Fruit fly (Drosophila melanogaster) whole organism, embryonic: ENCODE results near the gene Dpm2.

Experiments used
- Abd-B ChIP-seq: fragments of 200-800 bp; sonication (Bioruptor generic); optimal IDR thresholded peaks from 2 replicates; lab custom pipeline; 2018; ENCODE audit warnings: missing biosample characterization, mild to moderate bottlenecking, missing genetic modification characterization, moderate library complexity
- Bgb ChIP-seq: fragments of 200-800 bp; sonication (Bioruptor generic); IDR thresholded peaks from 2 replicates; pipeline ENCODE4 v1.3.6; 2022; ENCODE audit warnings: missing biosample characterization, missing genetic modification characterization; ENCODE audit not compliant: partially characterized antibody
- CG10654 ChIP-seq: fragments of 200-800 bp; sonication (Bioruptor generic); optimal IDR thresholded peaks from 2 replicates; lab custom pipeline; 2016; ENCODE audit warnings: missing biosample characterization, missing genetic modification characterization
- CG11456 ChIP-seq: fragments of 200-800 bp; sonication (Bioruptor generic); IDR thresholded peaks from 3 replicates; pipeline ENCODE4 v1.3.6; 2022; ENCODE audit warnings: missing biosample characterization, missing genetic modification characterization
- CG13287 ChIP-seq: fragments of 200-800 bp; sonication (Bioruptor generic); IDR thresholded peaks from 2 replicates; pipeline ENCODE4 v1.3.6; 2022; ENCODE audit warnings: missing biosample characterization, missing genetic modification characterization; ENCODE audit not compliant: partially characterized antibody
- CG14860 ChIP-seq: fragments of 200-800 bp; sonication (Bioruptor generic); IDR thresholded peaks from 3 replicates; pipeline ENCODE4 v1.3.6; 2022; ENCODE audit warnings: missing biosample characterization, missing genetic modification characterization; ENCODE audit not compliant: partially characterized antibody
- CG17385 ChIP-seq: fragments of 200-800 bp; sonication (Bioruptor generic); optimal IDR thresholded peaks from 3 replicates; lab custom pipeline; 2018; ENCODE audit warnings: missing biosample characterization, mild to moderate bottlenecking, missing genetic modification characterization
- CG18599 ChIP-seq: fragments of 200-800 bp; sonication (Bioruptor generic); optimal IDR thresholded peaks from 3 replicates; lab custom pipeline; 2017; ENCODE audit warnings: missing biosample characterization, missing genetic modification characterization, mild to moderate bottlenecking, moderate library complexity, missing genetic modification reagents
- CG2120 ChIP-seq: fragments of 200-800 bp; sonication (Bioruptor generic); optimal IDR thresholded peaks from 3 replicates; lab custom pipeline; 2016; ENCODE audit warnings: missing biosample characterization, missing genetic modification characterization
- CG2712 ChIP-seq: fragments of 200-800 bp; optimal IDR thresholded peaks from 3 replicates; lab custom pipeline; 2019; ENCODE audit warnings: missing biosample characterization, mild to moderate bottlenecking, missing genetic modification characterization, moderate library complexity
- CG3163 ChIP-seq: fragments of 200-800 bp; sonication (Bioruptor generic); optimal IDR thresholded peaks from 3 replicates; lab custom pipeline; 2016; ENCODE audit warnings: missing biosample characterization, missing genetic modification characterization
- CG3407 ChIP-seq: fragments of 200-800 bp; sonication (Bioruptor generic); optimal IDR thresholded peaks from 2 replicates; lab custom pipeline; 2018; ENCODE audit warnings: missing biosample characterization, mild to moderate bottlenecking, missing genetic modification characterization
- CG34224 ChIP-seq: fragments of 200-800 bp; sonication (Bioruptor generic); IDR thresholded peaks from 3 replicates; pipeline ENCODE4 v1.3.6; 2022; ENCODE audit warnings: missing biosample characterization, missing genetic modification characterization; ENCODE audit not compliant: partially characterized antibody
- CG34376 ChIP-seq: fragments of 200-800 bp; sonication (Bioruptor generic); optimal IDR thresholded peaks from 2 replicates; lab custom pipeline; 2018; ENCODE audit warnings: missing biosample characterization, mild to moderate bottlenecking, missing genetic modification characterization
- CG3726 ChIP-seq: fragments of 200-800 bp; sonication (Bioruptor generic); IDR thresholded peaks from 3 replicates; pipeline ENCODE4, ENCODE4 v1.3.6; 2022; ENCODE audit warnings: missing biosample characterization, missing genetic modification characterization
- CG4282 ChIP-seq: fragments of 200-800 bp; sonication (Bioruptor generic); optimal IDR thresholded peaks from 2 replicates; lab custom pipeline; 2016; ENCODE audit warnings: missing biosample characterization, missing genetic modification characterization
- CG4360 ChIP-seq: fragments of 200-800 bp; sonication (Bioruptor generic); IDR thresholded peaks from 2 replicates; pipeline ENCODE4 v1.3.6; 2022; ENCODE audit warnings: missing biosample characterization, missing genetic modification characterization
- CG4820 ChIP-seq: fragments of 200-800 bp; sonication (Bioruptor generic); optimal IDR thresholded peaks from 3 replicates; lab custom pipeline; 2016; ENCODE audit warnings: missing biosample characterization, missing genetic modification characterization
- CG7556 ChIP-seq: fragments of 200-800 bp; sonication (Bioruptor generic); optimal IDR thresholded peaks from 2 replicates; lab custom pipeline; 2017; ENCODE audit warnings: missing biosample characterization, mild to moderate bottlenecking, missing genetic modification characterization
- CG8290 ChIP-seq, 3 experiments: fragments of 200-800 bp; sonication (Bioruptor generic); optimal IDR thresholded peaks; 2 replicates each; lab custom pipeline; 2016 to 2019; ENCODE audit warnings: missing biosample characterization in 3 of 3, missing genetic modification characterization in 3 of 3, mild to moderate bottlenecking in 2 of 3, moderate library complexity in 1 of 3
- CG9932 ChIP-seq: fragments of 200-800 bp; sonication (Bioruptor generic); IDR thresholded peaks from 2 replicates; pipeline ENCODE4 v1.3.6; 2022; ENCODE audit warnings: missing biosample characterization, missing genetic modification characterization
- CrebB ChIP-seq: fragments of 200-800 bp; sonication (Bioruptor generic); optimal IDR thresholded peaks from 3 replicates; lab custom pipeline; 2018; ENCODE audit warnings: missing biosample characterization, mild to moderate bottlenecking, missing genetic modification characterization
- Dbx ChIP-seq: fragments of 200-800 bp; sonication (Bioruptor generic); IDR thresholded peaks from 3 replicates; pipeline ENCODE4 v1.3.6; 2022; ENCODE audit warnings: missing biosample characterization, missing genetic modification characterization
- Dll ChIP-seq: fragments of 200-800 bp; sonication (Bioruptor generic); IDR thresholded peaks from 4 replicates; pipeline ENCODE4 v1.3.6; 2022; ENCODE audit warnings: missing biosample characterization, missing genetic modification characterization; ENCODE audit not compliant: partially characterized antibody
- HLH3B ChIP-seq: fragments of 200-800 bp; sonication (Bioruptor generic); IDR thresholded peaks from 2 replicates; pipeline ENCODE4 v1.3.6; 2022; ENCODE audit warnings: missing biosample characterization, missing genetic modification characterization
- HLHmδ ChIP-seq: fragments of 200-800 bp; sonication (Bioruptor generic); optimal IDR thresholded peaks from 2 replicates; lab custom pipeline; 2018; ENCODE audit warnings: missing biosample characterization, mild to moderate bottlenecking, missing genetic modification characterization, moderate library complexity
- Jarid2 ChIP-seq: fragments of 200-800 bp; sonication (Bioruptor generic); optimal IDR thresholded peaks from 3 replicates; lab custom pipeline; 2017; ENCODE audit warnings: mild to moderate bottlenecking, missing biosample characterization, missing genetic modification reagents, missing genetic modification characterization
- Mad ChIP-seq: fragments of 200-800 bp; sonication (Bioruptor generic); optimal IDR thresholded peaks from 2 replicates; lab custom pipeline; 2016; ENCODE audit warnings: missing biosample characterization, missing genetic modification characterization
- Mes4 ChIP-seq: fragments of 200-800 bp; sonication (Bioruptor generic); optimal IDR thresholded peaks from 2 replicates; lab custom pipeline; 2016; ENCODE audit warnings: missing biosample characterization, missing genetic modification characterization
- Stat92E ChIP-seq, 3 experiments: fragments of >200 bp in 2 of 3; fragments of 200-800 bp in 1 of 3; sonication (Bioruptor generic) in 1 of 3; optimal IDR thresholded peaks; 2 replicates each; lab custom pipeline; 2017 to 2019; ENCODE audit warnings: missing biosample characterization in 3 of 3, missing genetic modification characterization in 3 of 3, mild to moderate bottlenecking in 1 of 3, moderate library complexity in 1 of 3
- ap ChIP-seq: fragments of 200-800 bp; sonication (Bioruptor generic); IDR thresholded peaks from 2 replicates; pipeline ENCODE4 v1.3.6; 2022; ENCODE audit warnings: missing biosample characterization, missing genetic modification characterization
- bcd ChIP-seq: fragments of 200-800 bp; sonication (Bioruptor generic); optimal IDR thresholded peaks from 2 replicates; lab custom pipeline; 2017; ENCODE audit warnings: missing biosample characterization, mild to moderate bottlenecking, missing genetic modification characterization
- bsh ChIP-seq, 2 experiments: fragments of 200-800 bp; sonication (Bioruptor generic); optimal IDR thresholded peaks; 2 replicates each; lab custom pipeline; 2017 to 2018; ENCODE audit warnings: mild to moderate bottlenecking in 2 of 2, missing biosample characterization in 2 of 2, missing genetic modification characterization in 2 of 2, moderate library complexity in 1 of 2
- corto ChIP-seq: fragments of 200-800 bp; sonication (Bioruptor generic); optimal IDR thresholded peaks from 2 replicates; lab custom pipeline; 2016; ENCODE audit warnings: missing biosample characterization, mild to moderate bottlenecking, missing genetic modification characterization, moderate library complexity
- gsb ChIP-seq: fragments of 200-800 bp; sonication (Bioruptor generic); IDR thresholded peaks from 2 replicates; pipeline ENCODE4 v1.3.6; 2022; ENCODE audit warnings: missing biosample characterization, missing genetic modification characterization
- insv ChIP-seq, 2 experiments: fragments of 200-800 bp; sonication (Bioruptor generic); optimal IDR thresholded peaks; 3 replicates each; lab custom pipeline; 2016 to 2018; ENCODE audit warnings: missing biosample characterization in 2 of 2, missing genetic modification characterization in 2 of 2
- mirr ChIP-seq: fragments of 200-800 bp; sonication (Bioruptor generic); optimal IDR thresholded peaks from 3 replicates; lab custom pipeline; 2018; ENCODE audit warnings: missing biosample characterization, mild to moderate bottlenecking, missing genetic modification characterization
- nerfin-1 ChIP-seq: fragments of 200-800 bp; sonication (Bioruptor generic); optimal IDR thresholded peaks from 3 replicates; lab custom pipeline; 2019; ENCODE audit warnings: missing biosample characterization, mild to moderate bottlenecking, missing genetic modification characterization, moderate library complexity
- oc ChIP-seq: fragments of 200-800 bp; sonication (Bioruptor generic); optimal IDR thresholded peaks from 2 replicates; lab custom pipeline; 2018; ENCODE audit warnings: missing biosample characterization, mild to moderate bottlenecking, missing genetic modification characterization, moderate library complexity
- pum ChIP-seq: fragments of 200-800 bp; sonication (Bioruptor generic); optimal IDR thresholded peaks from 2 replicates; lab custom pipeline; 2016; ENCODE audit warnings: missing biosample characterization, missing genetic modification characterization
- pzg ChIP-seq: fragments of 200-800 bp; sonication (Bioruptor generic); optimal IDR thresholded peaks from 3 replicates; lab custom pipeline; 2018; ENCODE audit warnings: missing biosample characterization, mild to moderate bottlenecking, missing genetic modification characterization, moderate library complexity
- row ChIP-seq: fragments of 200-800 bp; sonication (Bioruptor generic); IDR thresholded peaks from 3 replicates; pipeline ENCODE4 v1.3.6; 2022; ENCODE audit warnings: missing biosample characterization, missing genetic modification characterization
- ssp ChIP-seq: fragments of 200-800 bp; sonication (Bioruptor generic); IDR thresholded peaks from 2 replicates; pipeline ENCODE4 v1.3.6; 2022; ENCODE audit warnings: missing biosample characterization, missing genetic modification characterization
- stc ChIP-seq: fragments of 200-800 bp; sonication (Bioruptor generic); IDR thresholded peaks from 2 replicates; pipeline ENCODE4 v1.3.6; 2022; ENCODE audit warnings: missing biosample characterization, missing genetic modification characterization
- tgo ChIP-seq: fragments of 200-800 bp; sonication (Bioruptor generic); IDR thresholded peaks from 3 replicates; pipeline ENCODE4 v1.3.6; 2022; ENCODE audit warnings: missing biosample characterization, missing genetic modification characterization
- vvl ChIP-seq: fragments of 200-800 bp; sonication (Bioruptor generic); IDR thresholded peaks from 2 replicates; pipeline ENCODE4 v1.3.6; 2022; ENCODE audit warnings: missing biosample characterization, missing genetic modification characterization
- zfh1 ChIP-seq: fragments of 200-800 bp; sonication (Bioruptor generic); IDR thresholded peaks from 3 replicates; pipeline ENCODE4 v1.3.6; 2022; ENCODE audit warnings: missing biosample characterization, missing genetic modification characterization

Gene Dpm2

dm6 chr3L:3336368-3337164 lies 17.2 kb downstream of the Dpm2 start, which contains the start of the genes Drsl6 and kst (continued):
- peak; percentile 59 for TF ChIP-seq CrebB (tag; lab: Kevin White, UChicago)
- TF ChIP-seq ssp (GFP tag; lab: Robert Waterston, UW) = no peak
- no peak; the same call in 2 of the 3 replicates for TF ChIP-seq CG14860 (GFP tag; lab: Robert Waterston, UW)
- TF ChIP-seq CG17385 (GFP tag; lab: Kevin White, UChicago) = peak; percentile 56
- peak; percentile 77 for TF ChIP-seq pzg (GFP tag; lab: Kevin White, UChicago)
- TF ChIP-seq Dll (GFP tag; lab: Robert Waterston, UW) = peak; percentile 30; the same call in 1 of the 4 replicates
- no peak for TF ChIP-seq ap (GFP tag; lab: Robert Waterston, UW)
- no peak for TF ChIP-seq CG4820
- TF ChIP-seq CG34224 (GFP tag; lab: Robert Waterston, UW) = peak; percentile 64
- no peak for TF ChIP-seq CG3726 (GFP tag; lab: Robert Waterston, UW)
- peak; percentile 73 for TF ChIP-seq oc
- peak; percentile 62 for TF ChIP-seq CG34376 (GFP tag; lab: Kevin White, UChicago)
- TF ChIP-seq CG8290 (GFP tag; optimal IDR thresholded peaks at IDR 0.05; lab: Kevin White, UChicago) = peak; percentile 41
- no peak for TF ChIP-seq CG8290 (tag; optimal IDR thresholded peaks at IDR 0.05; lab: Kevin White, UChicago)
- TF ChIP-seq CG2712 (tag; lab: Kevin White, UChicago) = peak; percentile 83
- TF ChIP-seq Abd-B (GFP tag; lab: Kevin White, UChicago) = no peak
- no peak for TF ChIP-seq gsb (GFP tag; lab: Robert Waterston, UW)
- peak; percentile 24 for TF ChIP-seq bcd
- no peak for TF ChIP-seq CG18599
- peak; percentile 86 for TF ChIP-seq CG3163 (GFP tag; lab: Kevin White, UChicago)
- no peak for TF ChIP-seq HLHmδ (GFP tag; lab: Kevin White, UChicago)
- TF ChIP-seq tgo = no peak
- TF ChIP-seq nerfin-1 (tag; lab: Kevin White, UChicago) = peak; percentile 53
- TF ChIP-seq mirr (GFP tag; lab: Kevin White, UChicago) = peak; percentile 12
- peak; percentile 83 for TF ChIP-seq CG4360 (GFP tag; lab: Robert Waterston, UW)
- TF ChIP-seq insv (GFP tag; optimal IDR thresholded peaks at IDR 0.05; lab: Kevin White, UChicago) = peak in 1 of 2 experiments; percentile 89
- TF ChIP-seq row = peak; percentile 24; the same call in 1 of the 3 replicates
- no peak for TF ChIP-seq CG4282 (GFP tag; lab: Kevin White, UChicago)
- TF ChIP-seq Dbx (GFP tag; lab: Robert Waterston, UW) = peak; percentile 33; the same call in 1 of the 3 replicates
- no peak for TF ChIP-seq zfh1 (GFP tag; lab: Robert Waterston, UW)
- peak; percentile 73 for TF ChIP-seq CG13287 (GFP tag; lab: Robert Waterston, UW)
- peak; percentile 3 for TF ChIP-seq Mad (GFP tag; lab: Kevin White, UChicago)
- TF ChIP-seq CG9932 (GFP tag; lab: Robert Waterston, UW) = no peak
- no peak for TF ChIP-seq CG3407 (GFP tag; lab: Kevin White, UChicago)
- TF ChIP-seq stc (GFP tag; lab: Robert Waterston, UW) = 0 out of 2 replicates have a peak, but pooled peaks have one; percentile 8
- peak in 1 of 2 experiments; percentile 9 for TF ChIP-seq bsh (GFP tag; optimal IDR thresholded peaks at IDR 0.05; lab: Kevin White, UChicago)
- no peak for TF ChIP-seq pum (GFP tag; lab: Kevin White, UChicago)
- peak; percentile 72 for TF ChIP-seq vvl (GFP tag; lab: Robert Waterston, UW)
- TF ChIP-seq Stat92E (GFP tag; optimal IDR thresholded peaks at IDR 0.05; lab: Kevin White, UChicago) = no peak
- TF ChIP-seq CG11456 = no peak
- peak; percentile 97 for TF ChIP-seq Jarid2
- TF ChIP-seq HLH3B (GFP tag; lab: Robert Waterston, UW) = peak; percentile 14; the same call in 1 of the 2 replicates
- no peak for TF ChIP-seq corto (GFP tag; lab: Kevin White, UChicago)
- no peak for TF ChIP-seq CG10654 (GFP tag; lab: Kevin White, UChicago)
- no peak for TF ChIP-seq Mes4 (GFP tag; lab: Kevin White, UChicago)
- TF ChIP-seq CG2120 = peak; percentile 37
- TF ChIP-seq CG7556 = no peak
- TF ChIP-seq Bgb (GFP tag; lab: Robert Waterston, UW) = peak; percentile 72
